Fruit fly (Drosophila melanogaster) whole organism, wandering third instar larva: ENCODE measurements around the gene Eip74EF.

Experiments used
- Abd-B ChIP-seq: fragments of >200 bp; optimal IDR thresholded peaks from 2 replicates; lab custom pipeline; 2017; ENCODE audit warnings: missing biosample characterization, missing genetic modification characterization
- CG32264 ChIP-seq: fragments of 200-800 bp; sonication (Bioruptor generic); optimal IDR thresholded peaks from 2 replicates; lab custom pipeline; 2016; ENCODE audit warnings: missing biosample characterization, missing genetic modification characterization
- CG9705 ChIP-seq: fragments of 200-800 bp; sonication (Bioruptor generic); optimal IDR thresholded peaks from 2 replicates; lab custom pipeline; 2018; ENCODE audit warnings: missing biosample characterization, mild to moderate bottlenecking, missing genetic modification characterization
- CrebA ChIP-seq: fragments of 200-800 bp; sonication (Bioruptor generic); optimal IDR thresholded peaks from 2 replicates; lab custom pipeline; 2016; ENCODE audit warnings: missing biosample characterization, mild to moderate bottlenecking, missing genetic modification characterization, borderline replicate concordance
- Dfd ChIP-seq: fragments of >200 bp; optimal IDR thresholded peaks from 2 replicates; lab custom pipeline; 2017; ENCODE audit warnings: missing biosample characterization, missing genetic modification characterization
- Dif ChIP-seq: fragments of 200-275, 200-300 bp; sonication (Bioruptor generic); optimal IDR thresholded peaks from 2 replicates; lab custom pipeline; 2018; ENCODE audit warnings: missing biosample characterization, missing genetic modification characterization; ENCODE audit not compliant: partially characterized antibody
- GATAd ChIP-seq: sonication (Bioruptor generic); optimal IDR thresholded peaks from 2 replicates; lab custom pipeline; 2016; ENCODE audit warnings: missing biosample characterization, missing genetic modification characterization
- HLH106 ChIP-seq: fragments of 200-800 bp; optimal IDR thresholded peaks from 3 replicates; lab custom pipeline; 2019; ENCODE audit warnings: missing biosample characterization, mild to moderate bottlenecking, missing genetic modification characterization, moderate library complexity
- Hnf4 ChIP-seq: fragments of 200-800 bp; sonication (Bioruptor generic); optimal IDR thresholded peaks from 2 replicates; lab custom pipeline; 2016; ENCODE audit warnings: missing biosample characterization, mild to moderate bottlenecking, missing genetic modification characterization
- Hr83 ChIP-seq: fragments of 200-300 bp; sonication (Bioruptor generic); optimal IDR thresholded peaks from 2 replicates; lab custom pipeline; 2016; ENCODE audit warnings: missing biosample characterization, mild to moderate bottlenecking, missing genetic modification characterization, moderate library complexity; ENCODE audit not compliant: poor library complexity, severe bottlenecking
- Jra ChIP-seq: sonication (Bioruptor generic); optimal IDR thresholded peaks from 2 replicates; lab custom pipeline; 2016; ENCODE audit warnings: missing biosample characterization, missing genetic modification characterization
- Mio ChIP-seq: sonication (Bioruptor generic); optimal IDR thresholded peaks from 2 replicates; lab custom pipeline; 2016; ENCODE audit warnings: missing biosample characterization, missing genetic modification characterization
- Myc ChIP-seq: fragments of >200 bp; optimal IDR thresholded peaks from 2 replicates; lab custom pipeline; 2017
- N ChIP-seq: fragments of >200 bp; optimal IDR thresholded peaks from 2 replicates; lab custom pipeline; 2018; ENCODE audit warnings: missing biosample characterization, missing external identifiers, missing genetic modification characterization
- OdsH ChIP-seq: fragments of 200-800 bp; sonication (Bioruptor generic); optimal IDR thresholded peaks from 2 replicates; lab custom pipeline; 2016; ENCODE audit warnings: missing biosample characterization, mild to moderate bottlenecking, missing genetic modification characterization
- Rel ChIP-seq, 2 experiments: fragments of 200-800 bp; sonication (Bioruptor generic) in 1 of 2; optimal IDR thresholded peaks; 2 replicates in 1 of 2; 3 replicates in 1 of 2; lab custom pipeline; 2016 to 2019; ENCODE audit warnings: mild to moderate bottlenecking in 2 of 2, missing biosample characterization in 2 of 2, missing genetic modification characterization in 2 of 2, moderate library complexity in 1 of 2
- Sp1 ChIP-seq: fragments of 200-800 bp; sonication (Bioruptor generic); optimal IDR thresholded peaks from 3 replicates; lab custom pipeline; 2019; ENCODE audit warnings: missing biosample characterization, mild to moderate bottlenecking, missing genetic modification characterization, moderate library complexity
- Vsx2 ChIP-seq: fragments of 200-300, 225-300 bp; sonication (Bioruptor generic); optimal IDR thresholded peaks from 2 replicates; lab custom pipeline; 2018; ENCODE audit warnings: missing biosample characterization, missing genetic modification characterization; ENCODE audit not compliant: partially characterized antibody
- br ChIP-seq: fragments of 200-800 bp; sonication (Bioruptor generic); optimal IDR thresholded peaks from 2 replicates; lab custom pipeline; 2016; ENCODE audit warnings: missing biosample characterization, missing genetic modification characterization
- brk ChIP-seq: fragments of 200-800 bp; sonication (Bioruptor generic); optimal IDR thresholded peaks from 2 replicates; lab custom pipeline; 2016; ENCODE audit warnings: missing biosample characterization, mild to moderate bottlenecking, missing genetic modification characterization
- dl ChIP-seq, 2 experiments: fragments of 175-275, 200-275 bp in 1 of 2; fragments of 200-275 bp in 1 of 2; sonication (Bioruptor generic); optimal IDR thresholded peaks; lab custom pipeline; 2018; ENCODE audit warnings: mild to moderate bottlenecking in 2 of 2, missing biosample characterization in 2 of 2, missing genetic modification characterization in 2 of 2, moderate library complexity in 2 of 2; ENCODE audit not compliant: partially characterized antibody in 2 of 2, insufficient read depth in 1 of 2
- dmrt93B ChIP-seq: fragments of 200-800 bp; sonication (Bioruptor generic); optimal IDR thresholded peaks from 2 replicates; lab custom pipeline; 2018; ENCODE audit warnings: missing biosample characterization, mild to moderate bottlenecking, missing genetic modification characterization
- dsf ChIP-seq: sonication (Bioruptor generic); optimal IDR thresholded peaks from 2 replicates; lab custom pipeline; 2016; ENCODE audit warnings: missing biosample characterization, missing genetic modification characterization, borderline replicate concordance
- ey ChIP-seq: fragments of 200-800 bp; sonication (Bioruptor generic); optimal IDR thresholded peaks from 2 replicates; lab custom pipeline; 2016; ENCODE audit warnings: missing biosample characterization, missing genetic modification characterization
- foxo ChIP-seq, 2 experiments: fragments of 200-800 bp; sonication (Bioruptor generic); optimal IDR thresholded peaks; 2 replicates in 1 of 2; 3 replicates in 1 of 2; lab custom pipeline; 2016 to 2017; ENCODE audit warnings: missing biosample characterization in 2 of 2, missing genetic modification characterization in 2 of 2
- fru ChIP-seq: fragments of 200-800 bp; sonication (Bioruptor generic); optimal IDR thresholded peaks from 3 replicates; lab custom pipeline; 2016; ENCODE audit warnings: missing biosample characterization, mild to moderate bottlenecking, missing genetic modification characterization
- h ChIP-seq: fragments of 200-800 bp; sonication (Bioruptor generic); optimal IDR thresholded peaks from 3 replicates; lab custom pipeline; 2016; ENCODE audit warnings: missing biosample characterization, mild to moderate bottlenecking, missing genetic modification characterization
- jim ChIP-seq: fragments of 175-275, 200-325 bp; sonication (Bioruptor generic); optimal IDR thresholded peaks from 2 replicates; lab custom pipeline; 2016; ENCODE audit warnings: missing biosample characterization, mild to moderate bottlenecking, missing genetic modification characterization
- lola ChIP-seq: fragments of >200 bp; optimal IDR thresholded peaks from 2 replicates; lab custom pipeline; 2017; ENCODE audit warnings: missing biosample characterization, missing genetic modification characterization
- psq ChIP-seq: fragments of 200-800 bp; sonication (Bioruptor generic); optimal IDR thresholded peaks from 3 replicates; lab custom pipeline; 2017; ENCODE audit warnings: missing biosample characterization, mild to moderate bottlenecking, missing genetic modification characterization, moderate library complexity
- rgr ChIP-seq: fragments of 200-800 bp; sonication (Bioruptor generic); optimal IDR thresholded peaks from 3 replicates; lab custom pipeline; 2016; ENCODE audit warnings: missing biosample characterization, mild to moderate bottlenecking, missing genetic modification characterization
- sage ChIP-seq: fragments of 200-800 bp; sonication (Bioruptor generic); optimal IDR thresholded peaks from 2 replicates; lab custom pipeline; 2016; ENCODE audit warnings: missing biosample characterization, mild to moderate bottlenecking, missing genetic modification characterization
- sv ChIP-seq: fragments of 200-800 bp; sonication (Bioruptor generic); optimal IDR thresholded peaks from 3 replicates; lab custom pipeline; 2016; ENCODE audit warnings: missing biosample characterization, missing genetic modification characterization
- tai ChIP-seq: sonication (Bioruptor generic); optimal IDR thresholded peaks from 2 replicates; lab custom pipeline; 2016; ENCODE audit warnings: missing biosample characterization, missing genetic modification characterization
- usp ChIP-seq: fragments of >200 bp; optimal IDR thresholded peaks from 2 replicates; lab custom pipeline; 2017; ENCODE audit warnings: missing biosample characterization, missing genetic modification characterization
- woc ChIP-seq: sonication (Bioruptor generic); optimal IDR thresholded peaks from 2 replicates; lab custom pipeline; 2016; ENCODE audit warnings: missing biosample characterization, mild to moderate bottlenecking, missing genetic modification characterization

Gene Eip74EF

DNA sequence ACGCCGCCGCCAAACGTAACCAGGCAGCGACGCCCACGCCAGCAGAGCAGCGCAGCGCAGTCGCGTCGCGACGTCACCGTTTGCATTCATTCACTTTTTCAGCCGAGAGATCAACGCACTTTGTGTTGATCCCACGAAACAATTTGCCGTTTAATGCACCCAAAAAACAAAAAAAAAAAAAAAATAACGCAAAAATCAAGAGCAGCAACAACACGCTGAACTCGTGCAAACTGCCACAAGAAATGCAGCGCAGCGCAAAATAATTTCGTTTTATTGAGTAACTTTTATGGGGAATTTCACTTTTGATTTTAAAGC lies 10.1 kb downstream of the Eip74EF start:
- TF ChIP-seq Rel (GFP tag; optimal IDR thresholded peaks at IDR 0.05; lab: Kevin White, UChicago), result no peak
- TF ChIP-seq Rel (tag; optimal IDR thresholded peaks at IDR 0.05; lab: Kevin White, UChicago), result peak; percentile 79
- TF ChIP-seq OdsH (GFP tag; lab: Kevin White, UChicago), result no peak

DNA sequence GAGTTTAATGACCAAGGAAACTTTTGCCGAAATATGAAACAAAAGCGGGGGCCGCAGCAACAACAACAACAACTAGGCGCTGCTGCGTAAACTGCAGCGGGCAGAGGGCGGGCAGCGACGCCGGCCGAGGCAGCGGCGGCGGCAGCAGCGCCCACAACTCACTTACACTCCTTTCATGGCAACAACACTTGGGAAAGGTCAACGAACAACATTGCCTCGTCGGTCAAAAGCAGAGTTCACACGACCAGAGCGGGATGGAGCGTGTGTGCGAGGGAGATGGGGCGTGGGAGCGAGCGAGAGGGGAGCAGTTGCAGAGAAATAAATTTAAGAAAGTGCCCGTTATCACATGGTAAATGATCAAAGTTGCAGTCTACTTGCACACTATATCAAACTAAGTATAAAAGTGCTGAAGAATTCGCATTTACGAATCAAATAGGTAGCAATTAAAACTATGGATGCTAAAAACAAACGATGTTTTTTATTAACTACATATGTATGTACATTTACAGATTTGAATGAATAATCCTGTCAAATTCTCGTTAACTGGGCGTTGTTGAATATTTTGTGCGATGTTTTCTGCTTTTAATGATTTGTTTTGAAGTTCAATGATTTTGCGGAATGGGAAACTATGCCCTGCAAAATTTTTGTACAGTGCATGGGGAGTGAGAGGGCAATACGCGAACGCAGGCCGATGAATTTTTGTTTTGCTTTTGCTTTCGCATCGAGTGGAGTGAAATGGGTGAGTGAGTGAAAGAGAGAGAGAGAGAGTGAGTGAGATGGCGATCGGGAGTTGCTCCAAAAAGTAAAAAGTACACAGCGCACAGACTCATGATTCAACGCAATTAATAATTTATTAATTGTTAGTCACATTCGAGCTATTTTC lies 10.7 kb downstream of the Eip74EF start:
- TF ChIP-seq Hr83 (no peak), woc (peak; percentile 68), Mio (GFP tag; lab: Kevin White, UChicago) (no peak), CG9705 (peak; percentile 49), Hnf4 (GFP tag; lab: Kevin White, UChicago) (peak; percentile 21), Myc (no peak), fru (GFP tag; lab: Kevin White, UChicago) (peak; percentile 57), Rel (GFP tag; optimal IDR thresholded peaks at IDR 0.05; lab: Kevin White, UChicago) (no peak), Rel (tag; optimal IDR thresholded peaks at IDR 0.05; lab: Kevin White, UChicago) (no peak), Jra (GFP tag; lab: Kevin White, UChicago) (no peak), Vsx2 (GFP tag; lab: Kevin White, UChicago) (no peak), dl (GFP tag; optimal IDR thresholded peaks at IDR 0.05; lab: Kevin White, UChicago; ENCODE audit: insufficient read depth in 1 of 2, partially characterized antibody in 2 of 2) (no peak), Dif (no peak), N (GFP tag; lab: Kevin White, UChicago) (no peak), CG32264 (peak; percentile 34), br (GFP tag; lab: Kevin White, UChicago) (peak; percentile 52), GATAd (GFP tag; lab: Kevin White, UChicago) (no peak), sv (GFP tag; lab: Kevin White, UChicago) (no peak), dsf (GFP tag; lab: Kevin White, UChicago) (no peak), usp (GFP tag; lab: Kevin White, UChicago) (no peak), OdsH (GFP tag; lab: Kevin White, UChicago) (peak; percentile 76), jim (GFP tag; lab: Kevin White, UChicago) (no peak), tai (peak; percentile 12), brk (GFP tag; lab: Kevin White, UChicago) (no peak), dmrt93B (GFP tag; lab: Kevin White, UChicago) (peak; percentile 63), Sp1 (peak; percentile 71), Abd-B (GFP tag; lab: Kevin White, UChicago) (no peak), foxo (GFP tag; optimal IDR thresholded peaks at IDR 0.05; lab: Kevin White, UChicago) (peak in 1 of 2 experiments; percentile 68), lola (GFP tag; lab: Kevin White, UChicago) (no peak), ey (peak; percentile 62), rgr (GFP tag; lab: Kevin White, UChicago) (peak; percentile 37), Dfd (GFP tag; lab: Kevin White, UChicago) (no peak), h (GFP tag; lab: Kevin White, UChicago) (peak; percentile 60), HLH106 (peak; percentile 63), psq (GFP tag; lab: Kevin White, UChicago) (peak; percentile 68), sage (GFP tag; lab: Kevin White, UChicago) (no peak), CrebA (GFP tag; lab: Kevin White, UChicago) (no peak)
